Worm (Caenorhabditis elegans) whole organism, young adult: Measurements from ENCODE around the gene C45G9.8.

ENCODE experiments used
- B0019.2 ChIP-seq: fragments of 200-800 bp; sonication (Bioruptor generic); conservative IDR thresholded peaks from 2 replicates; pipeline ENCODE4 v1.3.6; 2022; ENCODE audit warnings: missing genetic modification reagents, missing genetic modification characterization, missing compliant biosample characterization
- B0035.1 ChIP-seq: sonication (generic microtip); optimal IDR thresholded peaks from 2 replicates; lab custom pipeline; 2016; ENCODE audit warnings: missing genetic modification characterization, mild to moderate bottlenecking, missing compliant biosample characterization, missing genotype, missing genetic modification reagents
- B0336.3 ChIP-seq: fragments of 200-800 bp; sonication (Bioruptor generic); IDR thresholded peaks from 2 replicates; pipeline ENCODE4 v1.3.6; 2022; ENCODE audit warnings: missing genetic modification characterization, missing compliant biosample characterization
- C06A6.2 ChIP-seq: fragments of 200-800 bp; sonication (Bioruptor generic); conservative IDR thresholded peaks from 2 replicates; pipeline ENCODE4 v1.3.6; 2022; ENCODE audit warnings: missing genetic modification characterization, missing compliant biosample characterization
- D2030.7 ChIP-seq: fragments of 200-800 bp; sonication (Bioruptor generic); IDR thresholded peaks from 2 replicates; pipeline ENCODE4 v1.3.6; 2022; ENCODE audit warnings: missing genetic modification reagents, missing genetic modification characterization, missing compliant biosample characterization
- F39B2.1 ChIP-seq: fragments of 200-800 bp; sonication (Bioruptor generic); IDR thresholded peaks from 2 replicates; pipeline ENCODE4 v1.3.6; 2022; ENCODE audit warnings: missing genetic modification reagents, missing genetic modification characterization, missing compliant biosample characterization
- F49E8.2 ChIP-seq: sonication (generic microtip); optimal IDR thresholded peaks from 3 replicates; lab custom pipeline; 2017; ENCODE audit warnings: missing genetic modification characterization, mild to moderate bottlenecking, missing compliant biosample characterization, antibody characterized with exemption, moderate library complexity; ENCODE audit not compliant: insufficient read depth
- Y53F4B.3 ChIP-seq: fragments of 200-800 bp; sonication (Bioruptor generic); IDR thresholded peaks from 2 replicates; pipeline ENCODE4 v1.3.6; 2022; ENCODE audit warnings: missing genetic modification reagents, missing genetic modification characterization, missing compliant biosample characterization
- Y53G8AR.9 ChIP-seq: fragments of 200-800 bp; sonication (Bioruptor generic); conservative IDR thresholded peaks from 2 replicates; pipeline ENCODE4 v1.3.6; 2022; ENCODE audit warnings: missing genetic modification reagents, missing genetic modification characterization, missing compliant biosample characterization
- akir-1 ChIP-seq: fragments of 200-800 bp; sonication (Bioruptor generic); optimal IDR thresholded peaks from 2 replicates; lab custom pipeline; 2018; ENCODE audit warnings: mild to moderate bottlenecking, missing genetic modification characterization, moderate library complexity, missing compliant biosample characterization
- aptf-2 ChIP-seq: fragments of 200-800 bp; sonication (Bioruptor generic); conservative IDR thresholded peaks from 2 replicates; pipeline ENCODE4 v1.3.6; 2022; ENCODE audit warnings: missing genetic modification reagents, missing genetic modification characterization, missing compliant biosample characterization
- attf-5 ChIP-seq: fragments of 200-800 bp; sonication (Bioruptor generic); optimal IDR thresholded peaks from 2 replicates; lab custom pipeline; 2018; ENCODE audit warnings: mild to moderate bottlenecking, missing genetic modification characterization, missing compliant biosample characterization
- bed-1 ChIP-seq: fragments of 200-800 bp; sonication (Bioruptor generic); IDR thresholded peaks from 2 replicates; pipeline ENCODE4 v1.3.6; 2022; ENCODE audit warnings: missing genetic modification reagents, missing genetic modification characterization, missing compliant biosample characterization
- bed-2 ChIP-seq: fragments of 200-800 bp; sonication (Bioruptor generic); IDR thresholded peaks from 2 replicates; pipeline ENCODE4 v1.3.6; 2022; ENCODE audit warnings: missing genetic modification reagents, missing genetic modification characterization, missing compliant biosample characterization
- ccch-3 ChIP-seq: fragments of 200-800 bp; sonication (Bioruptor generic); optimal IDR thresholded peaks from 2 replicates; lab custom pipeline; 2018; ENCODE audit warnings: mild to moderate bottlenecking, missing genetic modification characterization, missing compliant biosample characterization
- ceh-40 ChIP-seq: fragments of 200-800 bp; sonication (Bioruptor generic); IDR thresholded peaks from 2 replicates; pipeline ENCODE4 v1.3.6; 2022; ENCODE audit warnings: missing genetic modification characterization, missing compliant biosample characterization
- ceh-58 ChIP-seq: fragments of 200-800 bp; sonication (Bioruptor generic); IDR thresholded peaks from 2 replicates; pipeline ENCODE4 v1.3.6; 2022; ENCODE audit warnings: missing genetic modification characterization, missing compliant biosample characterization
- die-1 ChIP-seq: sonication (generic microtip); optimal IDR thresholded peaks from 2 replicates; lab custom pipeline; 2016; ENCODE audit warnings: missing genotype, mild to moderate bottlenecking, missing genetic modification characterization, missing compliant biosample characterization
- ekl-4 ChIP-seq: fragments of 200-800 bp; sonication (Bioruptor generic); IDR thresholded peaks from 2 replicates; pipeline ENCODE4 v1.3.6; 2022; ENCODE audit warnings: missing genetic modification reagents, missing genetic modification characterization, missing compliant biosample characterization
- ets-4 ChIP-seq: fragments of 200-800 bp; sonication (Bioruptor generic); optimal IDR thresholded peaks from 2 replicates; lab custom pipeline; 2018; ENCODE audit warnings: mild to moderate bottlenecking, missing genetic modification characterization, missing compliant biosample characterization
- gei-17 ChIP-seq: fragments of 200-800 bp; sonication (Bioruptor generic); optimal IDR thresholded peaks from 2 replicates; lab custom pipeline; 2018; ENCODE audit warnings: mild to moderate bottlenecking, missing genetic modification characterization, missing compliant biosample characterization
- him-1 ChIP-seq: sonication (generic microtip); optimal IDR thresholded peaks from 2 replicates; lab custom pipeline; 2016; ENCODE audit warnings: missing genotype, missing genetic modification reagents, missing genetic modification characterization, missing compliant biosample characterization
- hsf-1 ChIP-seq: fragments of 200-800 bp; sonication (Bioruptor generic); IDR thresholded peaks from 2 replicates; pipeline ENCODE4 v1.3.6; 2022; ENCODE audit warnings: missing genetic modification reagents, missing genetic modification characterization, missing compliant biosample characterization
- lin-35 ChIP-seq, 3 experiments: fragments of 150-350 bp in 2 of 3; sonication (generic microtip) in 1 of 3; optimal IDR thresholded peaks; 2 replicates each; lab custom pipeline; 2014 to 2018; ENCODE audit warnings: missing biosample characterization in 3 of 3, missing genetic modification characterization in 3 of 3, missing genetic modification reagents in 3 of 3
- lin-40 ChIP-seq: sonication (generic microtip); optimal IDR thresholded peaks from 2 replicates; lab custom pipeline; 2016; ENCODE audit warnings: missing genetic modification characterization, mild to moderate bottlenecking, missing compliant biosample characterization, missing genotype, missing genetic modification reagents
- lin-54 ChIP-seq: fragments of 200-800 bp; sonication (Bioruptor generic); optimal IDR thresholded peaks from 2 replicates; lab custom pipeline; 2018; ENCODE audit warnings: mild to moderate bottlenecking, missing genetic modification characterization, missing compliant biosample characterization
- lir-1 ChIP-seq: fragments of 200-800 bp; sonication (Bioruptor generic); conservative IDR thresholded peaks from 2 replicates; pipeline ENCODE4 v1.3.6; 2022; ENCODE audit warnings: missing genetic modification reagents, missing genetic modification characterization, missing compliant biosample characterization
- madf-10 ChIP-seq: sonication (generic microtip); optimal IDR thresholded peaks from 2 replicates; lab custom pipeline; 2016; ENCODE audit warnings: mild to moderate bottlenecking, missing genetic modification characterization, missing compliant biosample characterization
- madf-6 ChIP-seq: fragments of 200-800 bp; sonication (Bioruptor generic); IDR thresholded peaks from 2 replicates; pipeline ENCODE4 v1.3.6; 2022; ENCODE audit warnings: missing genetic modification reagents, missing genetic modification characterization, missing compliant biosample characterization
- madf-8 ChIP-seq: fragments of 200-800 bp; sonication (Bioruptor generic); conservative IDR thresholded peaks from 2 replicates; pipeline ENCODE4 v1.3.6; 2022; ENCODE audit warnings: missing genetic modification reagents, missing genetic modification characterization, missing compliant biosample characterization
- mcd-1 ChIP-seq: fragments of 200-800 bp; sonication (Bioruptor generic); IDR thresholded peaks from 2 replicates; pipeline ENCODE4 v1.3.6; 2022; ENCODE audit warnings: missing genetic modification reagents, missing genetic modification characterization, missing compliant biosample characterization
- nhr-27 ChIP-seq: fragments of 200-800 bp; sonication (Bioruptor generic); optimal IDR thresholded peaks from 2 replicates; lab custom pipeline; 2018; ENCODE audit warnings: mild to moderate bottlenecking, missing genetic modification characterization, moderate library complexity, missing compliant biosample characterization
- nhr-80 ChIP-seq: sonication (generic microtip); optimal IDR thresholded peaks from 2 replicates; lab custom pipeline; 2016; ENCODE audit warnings: missing genetic modification characterization, missing compliant biosample characterization
- nhr-90 ChIP-seq: sonication (generic microtip); optimal IDR thresholded peaks from 2 replicates; lab custom pipeline; 2016; ENCODE audit warnings: missing genotype, mild to moderate bottlenecking, missing genetic modification characterization, missing compliant biosample characterization
- pbrm-1 ChIP-seq: fragments of 200-800 bp; sonication (Bioruptor generic); IDR thresholded peaks from 2 replicates; pipeline ENCODE4 v1.3.6; 2022; ENCODE audit warnings: missing genetic modification reagents, missing genetic modification characterization, missing compliant biosample characterization
- pha-4 ChIP-seq: fragments of 150-350 bp; sonication (generic microtip); optimal IDR thresholded peaks from 2 replicates; lab custom pipeline; 2014; ENCODE audit warnings: missing biosample characterization, missing genetic modification reagents, missing genetic modification characterization
- repo-1 ChIP-seq: sonication (generic microtip); optimal IDR thresholded peaks from 2 replicates; lab custom pipeline; 2017; ENCODE audit warnings: mild to moderate bottlenecking, missing genetic modification characterization, missing compliant biosample characterization
- snpc-4 ChIP-seq, 5 experiments: fragments of 150-350 bp in 1 of 5; sonication (generic microtip) in 4 of 5; optimal IDR thresholded peaks; 2 replicates each; lab custom pipeline; 2014 to 2018; ENCODE audit warnings: missing genetic modification characterization in 5 of 5, missing biosample characterization in 3 of 5, antibody characterized with exemption in 2 of 5, mild to moderate bottlenecking in 2 of 5, missing compliant biosample characterization in 2 of 5, missing genotype in 2 of 5, moderate library complexity in 2 of 5, missing genetic modification reagents in 1 of 5
- tbx-9 ChIP-seq: sonication (generic microtip); optimal IDR thresholded peaks from 2 replicates; lab custom pipeline; 2016; ENCODE audit warnings: borderline replicate concordance, missing genetic modification characterization, inconsistent platforms, missing compliant biosample characterization
- tlf-1 ChIP-seq: fragments of 200-800 bp; sonication (Bioruptor generic); optimal IDR thresholded peaks from 2 replicates; lab custom pipeline; 2018; ENCODE audit warnings: mild to moderate bottlenecking, missing genetic modification characterization, missing compliant biosample characterization
- unc-130 ChIP-seq: sonication (generic microtip); optimal IDR thresholded peaks from 2 replicates; lab custom pipeline; 2016; ENCODE audit warnings: missing genetic modification reagents, missing genetic modification characterization, missing compliant biosample characterization
- ztf-22 ChIP-seq: fragments of 200-800 bp; sonication (Bioruptor generic); optimal IDR thresholded peaks from 2 replicates; lab custom pipeline; 2018; ENCODE audit warnings: mild to moderate bottlenecking, missing genetic modification characterization, moderate library complexity, missing compliant biosample characterization

The C45G9.8 gene

ce11 chrIII:5083304-5083703 lies 29.9 kb upstream of the C45G9.8 start:
- peak; percentile 7 for TF ChIP-seq him-1 (tag; lab: Kevin White, UChicago)
- TF ChIP-seq tbx-9 (tag; lab: Kevin White, UChicago), result no peak
- TF ChIP-seq ztf-22 (GFP tag; lab: Kevin White, UChicago), result peak; percentile 9
- 0 out of 2 replicates have a peak, but pooled peaks have one; percentile 23 for TF ChIP-seq B0336.3
- no peak for TF ChIP-seq ceh-40 (GFP tag; lab: Robert Waterston, UW)
- no peak for TF ChIP-seq lir-1 (GFP tag; lab: Robert Waterston, UW)
- peak; percentile 2 for TF ChIP-seq madf-10 (tag; lab: Kevin White, UChicago)
- TF ChIP-seq hsf-1, result 0 out of 2 replicates have a peak, but pooled peaks have one; percentile 16
- TF ChIP-seq tlf-1 (GFP tag; lab: Kevin White, UChicago), result peak; percentile 59
- 0 out of 2 replicates have a peak, but pooled peaks have one; percentile 7 for TF ChIP-seq ekl-4 (GFP tag; lab: Robert Waterston, UW)
- TF ChIP-seq F49E8.2 (tag; lab: Kevin White, UChicago), result no peak
- TF ChIP-seq lin-35 (GFP tag; optimal IDR thresholded peaks at IDR 0.05; lab: Kevin White, UChicago), result peak in 1 of 3 experiments; percentile 8
- peak; percentile 32 for TF ChIP-seq attf-5
- no peak for TF ChIP-seq mcd-1 (GFP tag; lab: Robert Waterston, UW)
- TF ChIP-seq nhr-27, result no peak
- TF ChIP-seq lin-40 (tag; lab: Kevin White, UChicago), result peak; percentile 38
- peak; percentile 30 for TF ChIP-seq repo-1 (tag; lab: Kevin White, UChicago)
- TF ChIP-seq Y53G8AR.9, result peak; percentile 8; the same call in 1 of the 2 replicates
- no peak for TF ChIP-seq snpc-4 (GFP tag; optimal IDR thresholded peaks at IDR 0.05; lab: Kevin White, UChicago)
- TF ChIP-seq snpc-4 (tag; optimal IDR thresholded peaks at IDR 0.05; lab: Kevin White, UChicago), result peak in 2 of 4 experiments; percentile 32 to 45
- peak; percentile 25; the same call in 1 of the 2 replicates for TF ChIP-seq madf-6 (GFP tag; lab: Robert Waterston, UW)
- no peak for TF ChIP-seq aptf-2 (GFP tag; lab: Robert Waterston, UW)
- TF ChIP-seq ceh-58, result no peak
- TF ChIP-seq lin-54 (GFP tag; lab: Kevin White, UChicago), result peak; percentile 4

- TF ChIP-seq him-1 (tag; lab: Kevin White, UChicago) (no peak), snpc-4 (GFP tag; optimal IDR thresholded peaks at IDR 0.05; lab: Kevin White, UChicago) (no peak), snpc-4 (tag; optimal IDR thresholded peaks at IDR 0.05; lab: Kevin White, UChicago) (no peak), C06A6.2 (no peak), nhr-80 (tag; lab: Kevin White, UChicago) (no peak), akir-1 (GFP tag; lab: Kevin White, UChicago) (no peak), ccch-3 (GFP tag; lab: Kevin White, UChicago) (no peak), gei-17 (no peak), ets-4 (GFP tag; lab: Kevin White, UChicago) (no peak)
These were observed 28.1 kb upstream of the C45G9.8 start, which contains the start of gene cox-6A for ce11 chrIII:5081573-5081823. Gene cox-6A (plus strand): TSS chrIII:5081724.

ce11 chrIII:5080700-5081572 lies 27.5 kb upstream of the C45G9.8 start:
- peak; percentile 79 for TF ChIP-seq unc-130 (GFP tag; lab: Kevin White, UChicago)
- TF ChIP-seq aptf-2 (GFP tag; lab: Robert Waterston, UW), result 0 out of 2 replicates have a peak, but pooled peaks have one; percentile 23
- peak; percentile 89 for TF ChIP-seq nhr-90 (tag; lab: Kevin White, UChicago)
- no peak for TF ChIP-seq F39B2.1
- peak; percentile 87 for TF ChIP-seq Y53F4B.3 (GFP tag; lab: Robert Waterston, UW)
- TF ChIP-seq hsf-1, result peak; percentile 81
- TF ChIP-seq pbrm-1, result peak; percentile 88
- TF ChIP-seq D2030.7 (GFP tag; lab: Robert Waterston, UW), result peak; percentile 83
- peak; percentile 75 for TF ChIP-seq bed-2 (GFP tag; lab: Robert Waterston, UW)
- peak; percentile 66 for TF ChIP-seq madf-8 (GFP tag; lab: Robert Waterston, UW)
- peak; percentile 3 for TF ChIP-seq pha-4
- peak; percentile 74 for TF ChIP-seq C06A6.2
- peak; percentile 96 for TF ChIP-seq bed-1 (GFP tag; lab: Robert Waterston, UW)
- peak; percentile 80 for TF ChIP-seq B0035.1
- peak; percentile 62; the same call in 1 of the 2 replicates for TF ChIP-seq B0019.2
- peak; percentile 97 for TF ChIP-seq snpc-4 (GFP tag; optimal IDR thresholded peaks at IDR 0.05; lab: Kevin White, UChicago)
- peak; percentile 98 to 99 (median 98) for TF ChIP-seq snpc-4 (tag; optimal IDR thresholded peaks at IDR 0.05; lab: Kevin White, UChicago)
- TF ChIP-seq nhr-80 (tag; lab: Kevin White, UChicago), result peak; percentile 55
- peak; percentile 91 for TF ChIP-seq die-1 (tag; lab: Kevin White, UChicago)
- TF ChIP-seq madf-10 (tag; lab: Kevin White, UChicago), result peak; percentile 18
